Worm (Caenorhabditis elegans): ENCODE data around the gene grl-10.

DNA sequence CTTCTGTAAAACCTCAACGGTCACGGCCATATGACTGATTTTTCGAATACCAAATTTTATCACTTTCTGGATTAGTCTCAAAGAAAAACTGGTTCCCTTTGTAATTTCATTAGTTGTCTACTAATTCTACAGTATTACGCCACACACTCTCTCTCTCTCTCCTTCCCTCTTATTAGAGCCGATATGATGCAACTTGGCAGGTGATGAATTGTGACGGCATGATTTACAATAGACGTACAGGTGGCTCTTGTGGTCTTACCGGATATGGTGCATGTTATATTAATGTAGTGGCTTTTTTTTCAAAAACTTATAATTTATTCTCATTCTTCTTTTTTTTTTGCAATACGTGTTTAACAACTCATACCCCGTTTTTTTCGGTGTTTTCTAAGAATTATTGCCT, 32.4 kb upstream of the grl-10 start:
- TF ChIP-seq unc-62 (GFP tag; optimal IDR thresholded peaks at IDR 0.05) = no peak
- TF ChIP-seq ama-1 (optimal IDR thresholded peaks at IDR 0.05) = no peak
- TF ChIP-seq ama-1 (GFP tag; optimal IDR thresholded peaks at IDR 0.05) = no peak
